Worm (Caenorhabditis elegans): ENCODE data around the gene twk-48.

Gene twk-48

ce11 chrIII:9857110-9857509 lies 3.4 kb upstream of the twk-48 start:
- TF ChIP-seq zip-2 (tag; optimal IDR thresholded peaks at IDR 0.05) (no peak), mes-2 (tag; optimal IDR thresholded peaks at IDR 0.05; ENCODE audit: poor library complexity, severe bottlenecking) (peak; percentile 21), unc-62 (GFP tag; optimal IDR thresholded peaks at IDR 0.05 in 1 of 2) (peak in 1 of 2 experiments; percentile 29), unc-62 (tag; optimal IDR thresholded peaks at IDR 0.05) (no peak), mep-1 (tag; optimal IDR thresholded peaks at IDR 0.05) (peak; percentile 8), nhr-77 (tag; optimal IDR thresholded peaks at IDR 0.05) (peak; percentile 36), mdl-1 (tag; optimal IDR thresholded peaks at IDR 0.05) (peak in 1 of 2 experiments; percentile 36), php-3 (GFP tag; IDR thresholded peaks at IDR 0.05) (peak; percentile 79), spr-3 (GFP tag; optimal IDR thresholded peaks at IDR 0.05) (no peak), hlh-30 (tag; optimal IDR thresholded peaks at IDR 0.05; ENCODE audit: insufficient read depth) (peak; percentile 38), pqm-1 (tag; optimal IDR thresholded peaks at IDR 0.05) (peak; percentile 8), nhr-11 (tag; optimal IDR thresholded peaks at IDR 0.05) (peak; percentile 15), hlh-11 (tag; optimal IDR thresholded peaks at IDR 0.05) (peak; percentile 54), nhr-28 (tag; optimal IDR thresholded peaks at IDR 0.05) (peak; percentile 27), dmd-6 (GFP tag; IDR thresholded peaks at IDR 0.05) (peak; percentile 57), hif-1 (tag; optimal IDR thresholded peaks at IDR 0.05) (no peak), mxl-3 (GFP tag; optimal IDR thresholded peaks at IDR 0.05) (no peak), dve-1 (tag; optimal IDR thresholded peaks at IDR 0.05; ENCODE audit: insufficient read depth) (peak; percentile 77), daf-16 (GFP tag; optimal IDR thresholded peaks at IDR 0.05) (no peak), daf-16 (tag; optimal IDR thresholded peaks at IDR 0.05) (peak; percentile 90)

ce11 chrIII:9858061-9858460 lies 2.5 kb upstream of the twk-48 start:
- no peak for TF ChIP-seq daf-16 (GFP tag; optimal IDR thresholded peaks at IDR 0.05)
- TF ChIP-seq daf-16 (tag; optimal IDR thresholded peaks at IDR 0.05) = peak; percentile 36
- TF ChIP-seq dve-1 (tag; optimal IDR thresholded peaks at IDR 0.05; ENCODE audit: insufficient read depth) = peak; percentile 61
- TF ChIP-seq dmd-8 (GFP tag; IDR thresholded peaks at IDR 0.05) = no peak
- peak; percentile 32 for TF ChIP-seq nhr-48 (tag; optimal IDR thresholded peaks at IDR 0.05)
- peak in 1 of 2 experiments; percentile 38 for TF ChIP-seq unc-62 (GFP tag; optimal IDR thresholded peaks at IDR 0.05 in 1 of 2)
- no peak for TF ChIP-seq unc-62 (tag; optimal IDR thresholded peaks at IDR 0.05)
- peak; percentile 38 for TF ChIP-seq pqm-1 (tag; optimal IDR thresholded peaks at IDR 0.05)
- TF ChIP-seq hlh-11 (tag; optimal IDR thresholded peaks at IDR 0.05) = peak; percentile 27
- no peak for TF ChIP-seq nhr-77 (tag; optimal IDR thresholded peaks at IDR 0.05)
- TF ChIP-seq dmd-6 (GFP tag; IDR thresholded peaks at IDR 0.05) = peak; percentile 12; the same call in 1 of the 2 replicates

- peak in 1 of 2 experiments; percentile 81 for TF ChIP-seq daf-16 (GFP tag; optimal IDR thresholded peaks at IDR 0.05)
- no peak for TF ChIP-seq daf-16 (tag; optimal IDR thresholded peaks at IDR 0.05)
- TF ChIP-seq Y48G9A.11 (GFP tag; IDR thresholded peaks at IDR 0.05) = no peak
Observed at ce11 chrIII:9859133-9859775, 1.3 kb upstream of the twk-48 start, which contains the start of gene gpdh-2. Gene gpdh-2, minus strand, starts transcription at chrIII:9859183.

ce11 chrIII:9861470-9862342 lies 1.2 kb downstream of the twk-48 start:
- TF ChIP-seq saeg-2 (GFP tag; IDR thresholded peaks at IDR 0.05) (peak; percentile 60; the same call in 1 of the 2 replicates), zip-11 (GFP tag; IDR thresholded peaks at IDR 0.05) (0 out of 2 replicates have a peak, but pooled peaks have one; percentile 5), nhr-48 (tag; optimal IDR thresholded peaks at IDR 0.05) (peak; percentile 34), php-3 (GFP tag; IDR thresholded peaks at IDR 0.05) (peak; percentile 73), mdl-1 (tag; optimal IDR thresholded peaks at IDR 0.05) (no peak), nhr-102 (tag; optimal IDR thresholded peaks at IDR 0.05) (peak; percentile 17), skn-1 (tag; optimal IDR thresholded peaks at IDR 0.05) (no peak), nhr-41 (GFP tag; IDR thresholded peaks at IDR 0.05) (peak; percentile 84), mxl-2 (GFP tag; conservative IDR thresholded peaks at IDR 0.05) (peak; percentile 75; the same call in 1 of the 2 replicates), F49E8.2 (tag; optimal IDR thresholded peaks at IDR 0.05; ENCODE audit: borderline replicate concordance) (peak; percentile 46), spr-3 (GFP tag; optimal IDR thresholded peaks at IDR 0.05) (peak; percentile 8), ceh-32 (tag; optimal IDR thresholded peaks at IDR 0.05; ENCODE audit: poor library complexity) (no peak), nhr-42 (GFP tag; IDR thresholded peaks at IDR 0.05) (peak; percentile 67; the same call in 1 of the 2 replicates), F37D6.2 (tag; optimal IDR thresholded peaks at IDR 0.05) (peak; percentile 44), lin-1 (GFP tag; IDR thresholded peaks at IDR 0.05) (peak; percentile 67), daf-16 (GFP tag; optimal IDR thresholded peaks at IDR 0.05) (peak in 1 of 2 experiments; percentile 18), daf-16 (tag; optimal IDR thresholded peaks at IDR 0.05) (peak; percentile 40), dve-1 (tag; optimal IDR thresholded peaks at IDR 0.05; ENCODE audit: insufficient read depth) (peak; percentile 17), vab-7 (GFP tag; IDR thresholded peaks at IDR 0.05) (peak; percentile 88), ceh-28 (tag; optimal IDR thresholded peaks at IDR 0.05) (no peak), ceh-82 (tag; optimal IDR thresholded peaks at IDR 0.05) (no peak), zfp-2 (tag; optimal IDR thresholded peaks at IDR 0.05) (no peak), attf-4 (tag; optimal IDR thresholded peaks at IDR 0.05) (no peak), lir-3 (tag; optimal IDR thresholded peaks at IDR 0.05) (no peak)

All from whole organism, L4 larva.